Worm (Caenorhabditis elegans): ENCODE measurements around the gene acl-5.

DNA sequence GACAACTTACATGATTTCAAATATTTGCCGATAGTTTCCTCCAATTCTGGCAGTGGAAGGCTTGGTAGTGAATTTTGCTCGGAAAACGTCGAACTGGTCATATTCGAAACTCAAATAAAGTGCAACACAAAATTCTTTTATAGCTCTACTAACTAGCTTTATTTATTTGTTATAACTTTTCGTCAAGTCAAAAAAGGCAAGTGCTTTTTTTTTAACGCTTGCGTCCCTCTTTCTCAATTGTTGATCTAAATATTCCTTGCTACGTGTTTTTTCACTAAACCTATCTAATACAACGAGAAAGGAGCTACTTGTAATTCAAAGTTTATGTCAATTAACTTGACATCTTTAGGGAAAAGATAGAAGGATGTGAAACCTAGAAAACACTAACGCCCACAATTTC, 16.9 kb downstream of the acl-5 start, which contains the start of gene F41E7.6:
- no peak for TF ChIP-seq nhr-6 (tag; optimal IDR thresholded peaks at IDR 0.05)
- no peak for TF ChIP-seq ZK546.5 (tag; optimal IDR thresholded peaks at IDR 0.05)
- no peak for TF ChIP-seq ztf-4 (tag; optimal IDR thresholded peaks at IDR 0.05)
- TF ChIP-seq nhr-25 (tag; optimal IDR thresholded peaks at IDR 0.05), result no peak
- TF ChIP-seq ama-1 (optimal IDR thresholded peaks at IDR 0.05), result no peak
- no peak for TF ChIP-seq unc-62 (GFP tag; optimal IDR thresholded peaks at IDR 0.05)
- TF ChIP-seq blmp-1 (tag; optimal IDR thresholded peaks at IDR 0.05; ENCODE audit: insufficient read depth), result no peak

All from whole organism, L2 larva.